Worm (Caenorhabditis elegans) whole organism, midembryonic: Measurements from ENCODE around the gene B0035.15.

Source experiments
- T22C8.4 ChIP-seq: fragments of 200-800 bp; sonication (Bioruptor generic); IDR thresholded peaks from 2 replicates; pipeline ENCODE4 v1.3.6; 2022; ENCODE audit warnings: missing genetic modification characterization, missing compliant biosample characterization
- flt-1 ChIP-seq: fragments of 200-800 bp; sonication (Bioruptor generic); IDR thresholded peaks from 2 replicates; pipeline ENCODE4 v1.3.6; 2022; ENCODE audit warnings: missing genetic modification characterization, missing compliant biosample characterization
- klf-2 ChIP-seq: fragments of 200-800 bp; sonication (Bioruptor generic); conservative IDR thresholded peaks from 2 replicates; pipeline ENCODE4 v1.3.6; 2022; ENCODE audit warnings: missing genetic modification reagents, missing genetic modification characterization, missing compliant biosample characterization
- med-1 ChIP-seq: sonication (generic microtip); optimal IDR thresholded peaks from 2 replicates; lab custom pipeline; 2017; ENCODE audit warnings: missing genetic modification characterization, mild to moderate bottlenecking, missing compliant biosample characterization, antibody characterized with exemption, missing genetic modification reagents; ENCODE audit not compliant: insufficient read depth
- tab-1 ChIP-seq: fragments of 200-800 bp; sonication (Bioruptor generic); IDR thresholded peaks from 2 replicates; pipeline ENCODE4 v1.3.6; 2022; ENCODE audit warnings: missing genetic modification characterization, missing compliant biosample characterization
- ztf-29 ChIP-seq: fragments of 200-800 bp; sonication (Bioruptor generic); IDR thresholded peaks from 2 replicates; pipeline ENCODE4 v1.3.6; 2022; ENCODE audit warnings: missing genetic modification reagents, missing genetic modification characterization, missing compliant biosample characterization

DNA sequence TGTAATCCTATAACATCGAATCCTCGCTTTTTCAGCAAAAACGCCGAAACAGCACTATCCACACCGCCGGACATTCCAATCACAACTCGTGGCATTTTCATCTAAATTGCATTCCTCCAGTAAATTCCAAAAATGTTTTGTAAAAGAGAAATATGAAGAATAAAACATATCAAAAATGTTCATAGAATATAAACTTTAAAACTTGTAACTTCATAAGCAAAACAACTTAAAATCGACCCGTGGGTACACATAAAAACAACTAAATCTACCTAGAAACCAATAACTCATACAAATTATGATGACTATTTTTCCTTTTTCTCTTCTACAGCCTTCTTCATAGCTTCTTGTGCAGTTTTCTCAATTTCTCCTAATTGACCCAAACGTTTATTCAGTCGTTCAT, 1.3 kb downstream of the B0035.15 start, which contains the start of gene mttu-1:
- TF ChIP-seq ztf-29 (GFP tag; lab: Robert Waterston, UW) (no peak), med-1 (no peak), T22C8.4 (GFP tag; lab: Robert Waterston, UW) (no peak), tab-1 (GFP tag; lab: Robert Waterston, UW) (no peak), flt-1 (GFP tag; lab: Robert Waterston, UW) (no peak), klf-2 (GFP tag; lab: Robert Waterston, UW) (no peak)
